Fruit fly (Drosophila melanogaster) whole organism, prepupa: Measurements from ENCODE around the gene mRpL20.

Source experiments
- Blimp-1 ChIP-seq: fragments of 200-800 bp; sonication (Bioruptor generic); optimal IDR thresholded peaks from 3 replicates; lab custom pipeline; 2017; ENCODE audit warnings: missing biosample characterization, missing genetic modification characterization, mild to moderate bottlenecking, moderate library complexity, missing genetic modification reagents
- CG10631 ChIP-seq: fragments of 200-800 bp; sonication (Bioruptor generic); optimal IDR thresholded peaks from 2 replicates; lab custom pipeline; 2016; ENCODE audit warnings: missing biosample characterization, missing genetic modification characterization
- CG10669 ChIP-seq: fragments of 200-800 bp; sonication (Bioruptor generic); optimal IDR thresholded peaks from 3 replicates; lab custom pipeline; 2018; ENCODE audit warnings: missing biosample characterization, mild to moderate bottlenecking, missing genetic modification characterization, moderate library complexity
- CG11294 ChIP-seq: fragments of 200-800 bp; sonication (Bioruptor generic); IDR thresholded peaks from 2 replicates; pipeline ENCODE4 v1.3.6; 2022; ENCODE audit warnings: missing biosample characterization, missing genetic modification characterization
- CG11762 ChIP-seq: fragments of 200-800 bp; sonication (Bioruptor generic); optimal IDR thresholded peaks from 3 replicates; lab custom pipeline; 2016; ENCODE audit warnings: missing biosample characterization, missing genetic modification characterization; ENCODE audit not compliant: insufficient read depth
- CG11902 ChIP-seq: fragments of 200-800 bp; sonication (Bioruptor generic); optimal IDR thresholded peaks from 3 replicates; lab custom pipeline; 2016; ENCODE audit warnings: missing biosample characterization, missing genetic modification characterization
- CG15336 ChIP-seq: fragments of 200-800 bp; sonication (Bioruptor generic); IDR thresholded peaks from 2 replicates; pipeline ENCODE4 v1.3.6; 2022; ENCODE audit warnings: missing biosample characterization, missing genetic modification characterization
- CG31627 ChIP-seq: fragments of 200-800 bp; sonication (Bioruptor generic); optimal IDR thresholded peaks from 3 replicates; lab custom pipeline; 2016; ENCODE audit warnings: missing biosample characterization, missing genetic modification characterization
- CG34406 ChIP-seq: fragments of 200-800 bp; sonication (Bioruptor generic); optimal IDR thresholded peaks from 3 replicates; lab custom pipeline; 2016; ENCODE audit warnings: missing biosample characterization, missing genetic modification characterization
- CG3919 ChIP-seq: fragments of 200-800 bp; sonication (Bioruptor generic); optimal IDR thresholded peaks from 3 replicates; lab custom pipeline; 2016; ENCODE audit warnings: missing biosample characterization, missing genetic modification characterization
- CG6163 ChIP-seq: fragments of 200-800 bp; sonication (Bioruptor generic); IDR thresholded peaks from 3 replicates; pipeline ENCODE4 v1.3.6; 2022; ENCODE audit warnings: missing biosample characterization, missing genetic modification characterization
- CG6792 ChIP-seq: fragments of 200-800 bp; sonication (Bioruptor generic); optimal IDR thresholded peaks from 3 replicates; lab custom pipeline; 2016; ENCODE audit warnings: missing biosample characterization, missing genetic modification characterization
- CG6854 ChIP-seq: fragments of 200-800 bp; sonication (Bioruptor generic); optimal IDR thresholded peaks from 2 replicates; lab custom pipeline; 2017; ENCODE audit warnings: missing biosample characterization, mild to moderate bottlenecking, missing genetic modification characterization
- CG7368 ChIP-seq: fragments of 200-800 bp; sonication (Bioruptor generic); optimal IDR thresholded peaks from 3 replicates; lab custom pipeline; 2016; ENCODE audit warnings: missing biosample characterization, missing genetic modification characterization
- CG8319 ChIP-seq: fragments of 200-800 bp; sonication (Bioruptor generic); optimal IDR thresholded peaks from 3 replicates; lab custom pipeline; 2016; ENCODE audit warnings: missing biosample characterization, missing genetic modification characterization
- CG8632 ChIP-seq: fragments of 200-800 bp; sonication (Bioruptor generic); optimal IDR thresholded peaks from 3 replicates; lab custom pipeline; 2016; ENCODE audit warnings: missing biosample characterization, missing genetic modification characterization
- CG9139 ChIP-seq: fragments of 200-800 bp; sonication (Bioruptor generic); optimal IDR thresholded peaks from 3 replicates; lab custom pipeline; 2017; ENCODE audit warnings: missing biosample characterization, mild to moderate bottlenecking, missing genetic modification characterization
- Eip75B ChIP-seq: fragments of 200-800 bp; sonication (Bioruptor generic); optimal IDR thresholded peaks from 3 replicates; lab custom pipeline; 2016; ENCODE audit warnings: missing biosample characterization, missing genetic modification characterization
- Eip78C ChIP-seq: fragments of 200-800 bp; sonication (Bioruptor generic); peaks from one replicate; lab custom pipeline; 2016; ENCODE audit warnings: missing biosample characterization, missing genetic modification characterization
- Eip93F ChIP-seq: fragments of 200-800 bp; sonication (Bioruptor generic); optimal IDR thresholded peaks from 2 replicates; lab custom pipeline; 2016; ENCODE audit warnings: missing biosample characterization, mild to moderate bottlenecking, missing genetic modification characterization
- Ets21C ChIP-seq: fragments of 200-800 bp; sonication (Bioruptor generic); optimal IDR thresholded peaks from 3 replicates; lab custom pipeline; 2016; ENCODE audit warnings: missing biosample characterization, missing genetic modification characterization
- Gug ChIP-seq: fragments of 200-800 bp; sonication (Bioruptor generic); IDR thresholded peaks from 2 replicates; pipeline ENCODE4 v1.3.6; 2022; ENCODE audit warnings: missing biosample characterization, missing genetic modification characterization
- Hr38 ChIP-seq: sonication (Bioruptor generic); optimal IDR thresholded peaks from 2 replicates; lab custom pipeline; 2016; ENCODE audit warnings: missing biosample characterization, missing genetic modification characterization
- Hr39 ChIP-seq: fragments of 200-800 bp; sonication (Bioruptor generic); optimal IDR thresholded peaks from 2 replicates; lab custom pipeline; 2016; ENCODE audit warnings: missing biosample characterization, missing genetic modification characterization
- Hr4 ChIP-seq: fragments of 200-800 bp; sonication (Bioruptor generic); optimal IDR thresholded peaks from 3 replicates; lab custom pipeline; 2016; ENCODE audit warnings: missing biosample characterization, missing genetic modification characterization
- Lpt ChIP-seq: fragments of 200-800 bp; sonication (Bioruptor generic); optimal IDR thresholded peaks from 3 replicates; lab custom pipeline; 2016; ENCODE audit warnings: missing biosample characterization, missing genetic modification characterization
- Met ChIP-seq: fragments of 200-800 bp; sonication (Bioruptor generic); optimal IDR thresholded peaks from 3 replicates; lab custom pipeline; 2016; ENCODE audit warnings: missing biosample characterization, missing genetic modification characterization
- OdsH ChIP-seq: fragments of 200-800 bp; sonication (Bioruptor generic); optimal IDR thresholded peaks from 3 replicates; lab custom pipeline; 2016; ENCODE audit warnings: missing biosample characterization, missing genetic modification characterization
- Smox ChIP-seq: fragments of 200-800 bp; sonication (Bioruptor generic); optimal IDR thresholded peaks from 3 replicates; lab custom pipeline; 2016; ENCODE audit warnings: missing biosample characterization, missing genetic modification characterization
- Sox102F ChIP-seq: fragments of 200-800 bp; sonication (Bioruptor generic); optimal IDR thresholded peaks from 2 replicates; lab custom pipeline; 2016; ENCODE audit warnings: missing biosample characterization, mild to moderate bottlenecking, missing genetic modification characterization
- Sox14 ChIP-seq: fragments of 200-800 bp; sonication (Bioruptor generic); optimal IDR thresholded peaks from 3 replicates; lab custom pipeline; 2016; ENCODE audit warnings: missing biosample characterization, missing genetic modification characterization
- Sox15 ChIP-seq: fragments of 200-800 bp; sonication (Bioruptor generic); optimal IDR thresholded peaks from 3 replicates; lab custom pipeline; 2016; ENCODE audit warnings: missing biosample characterization, missing genetic modification characterization
- achi ChIP-seq: fragments of 200-800 bp; sonication (Bioruptor generic); optimal IDR thresholded peaks from 3 replicates; lab custom pipeline; 2016; ENCODE audit warnings: missing biosample characterization, missing genetic modification characterization
- acj6 ChIP-seq: fragments of 200-800 bp; sonication (Bioruptor generic); optimal IDR thresholded peaks from 3 replicates; lab custom pipeline; 2016; ENCODE audit warnings: missing biosample characterization, missing genetic modification characterization
- cyc ChIP-seq: fragments of 200-800 bp; sonication (Bioruptor generic); optimal IDR thresholded peaks from 3 replicates; lab custom pipeline; 2016; ENCODE audit warnings: missing biosample characterization, missing genetic modification characterization
- dsx ChIP-seq: fragments of 200-800 bp; optimal IDR thresholded peaks from 3 replicates; lab custom pipeline; 2019; ENCODE audit warnings: missing biosample characterization, mild to moderate bottlenecking, missing genetic modification characterization, moderate library complexity; ENCODE audit not compliant: poor library complexity, severe bottlenecking
- esn ChIP-seq: fragments of 200-800 bp; sonication (Bioruptor generic); optimal IDR thresholded peaks from 2 replicates; lab custom pipeline; 2016; ENCODE audit warnings: missing biosample characterization, mild to moderate bottlenecking, missing genetic modification characterization, moderate library complexity
- fd59A ChIP-seq: fragments of 200-800 bp; sonication (Bioruptor generic); optimal IDR thresholded peaks from 2 replicates; lab custom pipeline; 2017; ENCODE audit warnings: missing biosample characterization, mild to moderate bottlenecking, missing genetic modification characterization, missing genetic modification reagents
- lz ChIP-seq: fragments of 200-800 bp; sonication (Bioruptor generic); optimal IDR thresholded peaks from 3 replicates; lab custom pipeline; 2016; ENCODE audit warnings: missing biosample characterization, missing genetic modification characterization
- net ChIP-seq: fragments of 200-800 bp; sonication (Bioruptor generic); optimal IDR thresholded peaks from 3 replicates; lab custom pipeline; 2016; ENCODE audit warnings: missing biosample characterization, missing genetic modification characterization
- pdm3 ChIP-seq: fragments of 200-800 bp; sonication (Bioruptor generic); optimal IDR thresholded peaks from 3 replicates; lab custom pipeline; 2016; ENCODE audit warnings: missing biosample characterization, missing genetic modification characterization
- salr ChIP-seq, 2 experiments: fragments of 200-800 bp; sonication (Bioruptor generic); optimal IDR thresholded peaks; 3 replicates each; lab custom pipeline; 2016 to 2018; ENCODE audit warnings: missing biosample characterization in 2 of 2, missing genetic modification characterization in 2 of 2, mild to moderate bottlenecking in 1 of 2
- spab ChIP-seq: fragments of 200-800 bp; sonication (Bioruptor generic); optimal IDR thresholded peaks from 2 replicates; lab custom pipeline; 2017; ENCODE audit warnings: missing biosample characterization, mild to moderate bottlenecking, missing genetic modification characterization, missing genetic modification reagents
- svp ChIP-seq: fragments of 200-800 bp; sonication (Bioruptor generic); peaks from one replicate; lab custom pipeline; 2016; ENCODE audit warnings: missing biosample characterization, missing genetic modification characterization
- topi ChIP-seq: fragments of 200-800 bp; sonication (Bioruptor generic); optimal IDR thresholded peaks from 3 replicates; lab custom pipeline; 2016; ENCODE audit warnings: missing biosample characterization, missing genetic modification characterization
- vri ChIP-seq: fragments of 200-800 bp; sonication (Bioruptor generic); optimal IDR thresholded peaks from 3 replicates; lab custom pipeline; 2016; ENCODE audit warnings: missing biosample characterization, mild to moderate bottlenecking, missing genetic modification characterization

Gene mRpL20

dm6 chr3L:13022160-13022853 is 4.6 kb upstream of the mRpL20 start, which contains the start of gene Adk2 (continued):
- TF ChIP-seq fd59A, result no peak
- TF ChIP-seq CG31627 (GFP tag; lab: Kevin White, UChicago), result no peak
- TF ChIP-seq Sox102F (GFP tag; lab: Kevin White, UChicago), result no peak
- no peak for TF ChIP-seq CG11762 (GFP tag; lab: Kevin White, UChicago)
- TF ChIP-seq CG10669, result no peak
- peak; percentile 50 for TF ChIP-seq CG3919 (GFP tag; lab: Kevin White, UChicago)

- TF ChIP-seq Sox15 (GFP tag; lab: Kevin White, UChicago) (peak; percentile 32), esn (GFP tag; lab: Kevin White, UChicago) (peak; percentile 83), CG10631 (GFP tag; lab: Kevin White, UChicago) (peak; percentile 1), salr (GFP tag; optimal IDR thresholded peaks at IDR 0.05; lab: Kevin White, UChicago) (peak in 1 of 2 experiments; percentile 32), Hr39 (GFP tag; lab: Kevin White, UChicago) (peak; percentile 79), CG6854 (no peak), vri (GFP tag; lab: Kevin White, UChicago) (peak; percentile 59), Blimp-1 (GFP tag; lab: Kevin White, UChicago) (no peak), Eip78C (GFP tag; lab: Kevin White, UChicago) (peak; percentile 77), OdsH (GFP tag; lab: Kevin White, UChicago) (peak; percentile 54), CG10669 (no peak), CG8319 (peak; percentile 43), spab (GFP tag; lab: Kevin White, UChicago) (no peak), Hr38 (GFP tag; lab: Kevin White, UChicago) (no peak), Met (GFP tag; lab: Kevin White, UChicago) (peak; percentile 71), CG3919 (GFP tag; lab: Kevin White, UChicago) (peak; percentile 30), CG11762 (GFP tag; lab: Kevin White, UChicago) (peak; percentile 32), dsx (GFP tag; lab: Kevin White, UChicago) (no peak), Sox14 (GFP tag; lab: Kevin White, UChicago) (peak; percentile 53), Eip75B (GFP tag; lab: Kevin White, UChicago) (peak; percentile 45), Lpt (no peak), CG9139 (no peak), fd59A (no peak), CG8632 (GFP tag; lab: Kevin White, UChicago) (peak; percentile 57), Hr4 (peak; percentile 28), CG15336 (peak; percentile 23; the same call in 1 of the 2 replicates), lz (GFP tag; lab: Kevin White, UChicago) (peak; percentile 79), topi (peak; percentile 73), CG11902 (GFP tag; lab: Kevin White, UChicago) (peak; percentile 36), CG11294 (no peak), CG6792 (GFP tag; lab: Kevin White, UChicago) (peak; percentile 65), Smox (peak; percentile 75), acj6 (GFP tag; lab: Kevin White, UChicago) (peak; percentile 35), CG31627 (GFP tag; lab: Kevin White, UChicago) (peak; percentile 64), cyc (GFP tag; lab: Kevin White, UChicago) (peak; percentile 60), achi (GFP tag; lab: Kevin White, UChicago) (peak; percentile 43), svp (GFP tag; lab: Kevin White, UChicago) (peak; percentile 97), Eip93F (GFP tag; lab: Kevin White, UChicago) (peak; percentile 72), Ets21C (GFP tag; lab: Kevin White, UChicago) (peak; percentile 60), Gug (0 out of 2 replicates have a peak, but pooled peaks have one; percentile 27), CG7368 (peak; percentile 53), Sox102F (GFP tag; lab: Kevin White, UChicago) (peak; percentile 80), CG34406 (peak; percentile 47), CG6163 (GFP tag; lab: Robert Waterston, UW) (0 out of 3 replicates have a peak, but pooled peaks have one; percentile 14), pdm3 (peak; percentile 50), net (peak; percentile 42)
- TF ChIP-seq, all 60 proteins: peak for 36
Observed at dm6 chr3L:13021727-13022126, 4.1 kb upstream of the mRpL20 start.
